Worm (Caenorhabditis elegans) whole organism, late embryonic: ENCODE measurements around the gene scl-15.
"Not testable (repeated sequence)": the region's sequence is repeated elsewhere in the genome, so short reads cannot be mapped to it uniquely, and the experiment has no call there.

Experiments used
- C38D4.7 ChIP-seq: fragments of 200-800 bp; sonication (Bioruptor generic); optimal IDR thresholded peaks from 2 replicates; lab custom pipeline; 2018; ENCODE audit warnings: mild to moderate bottlenecking, missing genetic modification characterization, moderate library complexity, missing compliant biosample characterization
- K09A11.1 ChIP-seq: sonication (generic microtip); optimal IDR thresholded peaks from 2 replicates; lab custom pipeline; 2017; ENCODE audit warnings: antibody characterized with exemption, mild to moderate bottlenecking, missing genetic modification characterization, missing compliant biosample characterization; ENCODE audit not compliant: insufficient read depth
- T23F11.4 ChIP-seq: fragments of 200-800 bp; sonication (Bioruptor generic); optimal IDR thresholded peaks from 2 replicates; lab custom pipeline; 2018; ENCODE audit warnings: mild to moderate bottlenecking, missing genetic modification characterization, missing compliant biosample characterization
- Y22D7AL.16 ChIP-seq: sonication (generic microtip); optimal IDR thresholded peaks from 2 replicates; lab custom pipeline; 2016; ENCODE audit warnings: missing genetic modification characterization, missing compliant biosample characterization
- ama-1 ChIP-seq: fragments of 150-350 bp; optimal IDR thresholded peaks from 2 replicates; lab custom pipeline; 2014
- ceh-14 ChIP-seq: sonication (generic microtip); optimal IDR thresholded peaks from 2 replicates; lab custom pipeline; 2016; ENCODE audit warnings: missing genotype, missing genetic modification characterization, missing compliant biosample characterization
- ceh-22 ChIP-seq: sonication (generic microtip); optimal IDR thresholded peaks from 2 replicates; lab custom pipeline; 2017; ENCODE audit warnings: missing biosample characterization, missing genetic modification characterization
- ceh-24 ChIP-seq: sonication (generic microtip); optimal IDR thresholded peaks from 2 replicates; lab custom pipeline; 2016; ENCODE audit warnings: mild to moderate bottlenecking, missing genetic modification characterization, missing compliant biosample characterization
- ceh-6 ChIP-seq: fragments of 200-800 bp; sonication (Bioruptor generic); optimal IDR thresholded peaks from 2 replicates; lab custom pipeline; 2018; ENCODE audit warnings: mild to moderate bottlenecking, missing genetic modification characterization, missing compliant biosample characterization
- ceh-9 ChIP-seq: sonication (generic microtip); optimal IDR thresholded peaks from 2 replicates; lab custom pipeline; 2016; ENCODE audit warnings: mild to moderate bottlenecking, missing genetic modification characterization, inconsistent platforms, missing compliant biosample characterization
- dmd-4 ChIP-seq: sonication (generic microtip); optimal IDR thresholded peaks from 2 replicates; lab custom pipeline; 2016; ENCODE audit warnings: borderline replicate concordance, missing genetic modification characterization, missing compliant biosample characterization
- elt-2 ChIP-seq: sonication (generic microtip); optimal IDR thresholded peaks from 2 replicates; lab custom pipeline; 2016; ENCODE audit warnings: missing genetic modification reagents, missing genetic modification characterization, missing compliant biosample characterization
- fkh-10 ChIP-seq: fragments of 150-350 bp; optimal IDR thresholded peaks from 2 replicates; lab custom pipeline; 2014; ENCODE audit warnings: missing biosample characterization, missing genetic modification reagents, missing genetic modification characterization
- gmeb-2 ChIP-seq: sonication (generic microtip); optimal IDR thresholded peaks from 2 replicates; lab custom pipeline; 2016; ENCODE audit warnings: missing genetic modification characterization, inconsistent platforms, missing compliant biosample characterization
- hlh-13 ChIP-seq: fragments of 200-800 bp; sonication (Bioruptor generic); optimal IDR thresholded peaks from 2 replicates; lab custom pipeline; 2018; ENCODE audit warnings: mild to moderate bottlenecking, missing genetic modification characterization, missing compliant biosample characterization
- hlh-15 ChIP-seq: sonication (generic microtip); optimal IDR thresholded peaks from 2 replicates; lab custom pipeline; 2016; ENCODE audit warnings: missing genetic modification characterization, missing compliant biosample characterization
- hlh-30 ChIP-seq: sonication (generic microtip); optimal IDR thresholded peaks from 2 replicates; lab custom pipeline; 2017; ENCODE audit warnings: antibody characterized with exemption, missing genetic modification characterization, missing compliant biosample characterization; ENCODE audit not compliant: insufficient read depth
- hlh-6 ChIP-seq: sonication (generic microtip); optimal IDR thresholded peaks from 2 replicates; lab custom pipeline; 2016; ENCODE audit warnings: missing genotype, missing genetic modification characterization, missing compliant biosample characterization
- lin-11 ChIP-seq: fragments of 200-800 bp; sonication (Bioruptor generic); optimal IDR thresholded peaks from 2 replicates; lab custom pipeline; 2018; ENCODE audit warnings: mild to moderate bottlenecking, missing genetic modification characterization, missing compliant biosample characterization
- nfya-1 ChIP-seq: sonication (generic microtip); optimal IDR thresholded peaks from 2 replicates; lab custom pipeline; 2017; ENCODE audit warnings: missing genetic modification characterization, mild to moderate bottlenecking, missing compliant biosample characterization, antibody characterized with exemption, moderate library complexity
- odd-2 ChIP-seq: sonication (generic microtip); optimal IDR thresholded peaks from 2 replicates; lab custom pipeline; 2017; ENCODE audit warnings: antibody characterized with exemption, mild to moderate bottlenecking, missing genetic modification characterization, missing compliant biosample characterization
- pag-3 ChIP-seq: sonication (generic microtip); optimal IDR thresholded peaks from 2 replicates; lab custom pipeline; 2016; ENCODE audit warnings: missing compliant biosample characterization, missing genetic modification characterization, borderline replicate concordance
- pax-1 ChIP-seq: fragments of 150-350 bp; optimal IDR thresholded peaks from 2 replicates; lab custom pipeline; 2014; ENCODE audit warnings: missing biosample characterization, missing genetic modification characterization
- pha-4 ChIP-seq: fragments of 150-350 bp; optimal IDR thresholded peaks from 2 replicates; lab custom pipeline; 2018; ENCODE audit warnings: missing biosample characterization, missing genetic modification reagents, missing genetic modification characterization
- rnt-1 ChIP-seq: sonication (generic microtip); optimal IDR thresholded peaks from 2 replicates; lab custom pipeline; 2016; ENCODE audit warnings: missing genetic modification characterization, missing compliant biosample characterization
- sdc-2 ChIP-seq: sonication (generic microtip); optimal IDR thresholded peaks from 2 replicates; lab custom pipeline; 2016; ENCODE audit warnings: missing genotype, missing genetic modification characterization, missing compliant biosample characterization
- sox-2 ChIP-seq: fragments of 200-800 bp; sonication (Bioruptor generic); IDR thresholded peaks from 2 replicates; pipeline ENCODE4 v1.3.6; 2022; ENCODE audit warnings: missing genetic modification reagents, missing genetic modification characterization, missing compliant biosample characterization
- sox-4 ChIP-seq: sonication (generic microtip); optimal IDR thresholded peaks from 2 replicates; lab custom pipeline; 2017; ENCODE audit warnings: mild to moderate bottlenecking, missing genetic modification characterization, inconsistent platforms, missing compliant biosample characterization
- tbx-7 ChIP-seq: sonication (generic microtip); optimal IDR thresholded peaks from 2 replicates; lab custom pipeline; 2016; ENCODE audit warnings: missing genotype, missing genetic modification characterization, missing compliant biosample characterization
- unc-55 ChIP-seq: sonication (generic microtip); optimal IDR thresholded peaks from 2 replicates; lab custom pipeline; 2017; ENCODE audit warnings: missing biosample characterization, missing genetic modification reagents, missing genetic modification characterization
- zip-5 ChIP-seq: sonication (generic microtip); optimal IDR thresholded peaks from 2 replicates; lab custom pipeline; 2016; ENCODE audit warnings: missing genetic modification characterization, missing compliant biosample characterization

Gene scl-15

ce11 chrII:3297914-3298313 is 13.5 kb upstream of the scl-15 start, which contains the start of gene btb-18:
Gene btb-18, plus strand, starts transcription at chrII:3298214.
- no peak for TF ChIP-seq ceh-24
- TF ChIP-seq hlh-6: no peak
- TF ChIP-seq T23F11.4 (GFP tag; lab: Kevin White, UChicago): no peak
- TF ChIP-seq sox-2: no peak
- no peak for TF ChIP-seq C38D4.7 (GFP tag; lab: Kevin White, UChicago)
- TF ChIP-seq hlh-15: no peak
- no peak for TF ChIP-seq odd-2
- TF ChIP-seq ceh-9: no peak

ce11 chrII:3296644-3297043 is 12.2 kb upstream of the scl-15 start, which contains the start of gene btb-16:
Gene btb-16, plus strand, starts transcription at chrII:3296883.
- no peak for TF ChIP-seq zip-5 (tag; lab: Kevin White, UChicago)
- TF ChIP-seq lin-11 (tag; lab: Kevin White, UChicago): no peak
- peak; percentile 15 for TF ChIP-seq elt-2 (tag; lab: Kevin White, UChicago)

DNA sequence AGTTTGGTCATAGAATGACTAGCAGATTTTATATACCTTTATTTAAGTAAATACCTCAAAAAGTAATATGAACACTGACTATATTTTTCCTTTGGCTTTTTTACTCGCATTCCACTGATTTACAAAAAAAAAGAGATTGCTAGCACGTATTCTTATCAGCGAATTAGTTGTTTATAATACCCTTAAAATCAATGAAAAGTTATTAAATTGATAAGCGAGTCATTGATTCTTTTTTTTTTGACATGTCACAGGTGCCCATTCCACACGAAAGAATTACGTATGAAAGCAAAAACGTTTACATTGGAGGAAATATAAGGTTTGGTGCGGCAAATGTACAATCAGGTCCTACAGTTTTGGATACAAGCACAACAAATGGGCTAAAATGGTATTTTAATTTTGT is 10.7 kb upstream of the scl-15 start, which contains the start of gene btb-17:
TSS of gene btb-17 (plus strand) at position 213 of the 400 bp plus-strand sequence.
- TF ChIP-seq pax-1 (tag; lab: Kevin White, UChicago): no peak
- no peak for TF ChIP-seq zip-5 (tag; lab: Kevin White, UChicago)
- no peak for TF ChIP-seq sox-4 (tag; lab: Kevin White, UChicago)
- no peak for TF ChIP-seq ceh-6 (GFP tag; lab: Kevin White, UChicago)
- no peak for TF ChIP-seq rnt-1 (tag; lab: Kevin White, UChicago)
- no peak for TF ChIP-seq fkh-10 (GFP tag; lab: Kevin White, UChicago)
- no peak for TF ChIP-seq nfya-1 (tag; lab: Kevin White, UChicago)
- TF ChIP-seq tbx-7: no peak
- no peak for TF ChIP-seq Y22D7AL.16
- TF ChIP-seq, all 69 proteins: peak for 0

ce11 chrII:3290544-3290943 is 6.1 kb upstream of the scl-15 start, which contains the start of gene F39E9.14:
Gene F39E9.14, minus strand, starts transcription at chrII:3290644.
- not testable (repeated sequence) for TF ChIP-seq K09A11.1 (tag; lab: Kevin White, UChicago); dmd-4; pag-3

DNA sequence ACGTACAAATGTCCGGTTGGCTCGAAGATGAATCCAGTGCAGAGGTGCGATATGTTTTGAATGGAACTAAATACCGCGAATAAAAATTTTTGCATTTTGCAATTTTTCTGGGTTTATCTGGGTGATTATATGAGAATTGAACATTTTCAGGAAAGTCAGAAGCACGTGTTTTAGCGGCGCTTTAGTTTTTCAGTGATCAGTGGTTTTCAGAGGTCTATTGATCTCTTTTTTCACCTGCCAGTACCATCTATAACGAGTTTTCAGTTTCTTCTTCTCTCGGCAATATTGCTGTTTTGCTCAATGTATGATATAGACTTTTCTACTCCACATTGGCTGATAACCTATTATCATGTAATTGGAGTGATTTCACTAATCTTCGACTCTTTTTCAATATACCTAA is 2.6 kb upstream of the scl-15 start, which contains the start of gene sri-63:
TSS of gene sri-63 (plus strand) at position 301 of the 400 bp plus-strand sequence.
- no peak for TF ChIP-seq ceh-22 (tag; lab: Kevin White, UChicago)
- no peak for TF ChIP-seq gmeb-2
- TF ChIP-seq sdc-2 (tag; lab: Kevin White, UChicago): no peak
- no peak for TF ChIP-seq sox-2

ce11 chrII:3282353-3282752 is 2.1 kb downstream of the scl-15 start, which contains the start of gene nep-13:
Gene nep-13, plus strand, starts transcription at chrII:3282653.
- no peak for TF ChIP-seq sox-2
- TF ChIP-seq pha-4 (tag; lab: Kevin White, UChicago): no peak
- TF ChIP-seq K09A11.1 (tag; lab: Kevin White, UChicago): no peak
- no peak for TF ChIP-seq pax-1 (tag; lab: Kevin White, UChicago)
- TF ChIP-seq T23F11.4 (GFP tag; lab: Kevin White, UChicago): no peak
- TF ChIP-seq hlh-30 (tag; lab: Kevin White, UChicago): no peak
- no peak for TF ChIP-seq unc-55 (GFP tag; lab: Kevin White, UChicago)
- no peak for TF ChIP-seq hlh-13
- TF ChIP-seq hlh-6: no peak
- no peak for TF ChIP-seq ama-1 (lab: Kevin White, UChicago)
- TF ChIP-seq ceh-14: no peak
- TF ChIP-seq, all 69 proteins: peak for 0
